Worm (Caenorhabditis elegans): Measurements from ENCODE around the gene clec-190.

- no peak for TF ChIP-seq elt-2 (tag; optimal IDR thresholded peaks at IDR 0.05)
- TF ChIP-seq pqm-1 (tag; optimal IDR thresholded peaks at IDR 0.05), result no peak
These were observed 18.7 kb downstream of the clec-190 start for ce11 chrIV:15107218-15107617.
